Worm (Caenorhabditis elegans): Measurements from ENCODE around the gene C05B5.17.

ce11 chrIII:9982119-9982642 is 17.0 kb downstream of the C05B5.17 start:
- TF ChIP-seq nhr-12 (tag; optimal IDR thresholded peaks at IDR 0.05), result no peak
- no peak for TF ChIP-seq C34F6.9 (tag; optimal IDR thresholded peaks at IDR 0.05)
- TF ChIP-seq ama-1 (optimal IDR thresholded peaks at IDR 0.05), result no peak
- TF ChIP-seq elt-3 (tag; optimal IDR thresholded peaks at IDR 0.05), result no peak
- TF ChIP-seq ztf-11 (tag; optimal IDR thresholded peaks at IDR 0.05), result no peak
- TF ChIP-seq snpc-4 (tag; optimal IDR thresholded peaks at IDR 0.05), result no peak
- no peak for TF ChIP-seq nhr-237 (tag; optimal IDR thresholded peaks at IDR 0.05)
